Fruit fly (Drosophila melanogaster): ENCODE results near the gene shv.

Gene shv

DNA sequence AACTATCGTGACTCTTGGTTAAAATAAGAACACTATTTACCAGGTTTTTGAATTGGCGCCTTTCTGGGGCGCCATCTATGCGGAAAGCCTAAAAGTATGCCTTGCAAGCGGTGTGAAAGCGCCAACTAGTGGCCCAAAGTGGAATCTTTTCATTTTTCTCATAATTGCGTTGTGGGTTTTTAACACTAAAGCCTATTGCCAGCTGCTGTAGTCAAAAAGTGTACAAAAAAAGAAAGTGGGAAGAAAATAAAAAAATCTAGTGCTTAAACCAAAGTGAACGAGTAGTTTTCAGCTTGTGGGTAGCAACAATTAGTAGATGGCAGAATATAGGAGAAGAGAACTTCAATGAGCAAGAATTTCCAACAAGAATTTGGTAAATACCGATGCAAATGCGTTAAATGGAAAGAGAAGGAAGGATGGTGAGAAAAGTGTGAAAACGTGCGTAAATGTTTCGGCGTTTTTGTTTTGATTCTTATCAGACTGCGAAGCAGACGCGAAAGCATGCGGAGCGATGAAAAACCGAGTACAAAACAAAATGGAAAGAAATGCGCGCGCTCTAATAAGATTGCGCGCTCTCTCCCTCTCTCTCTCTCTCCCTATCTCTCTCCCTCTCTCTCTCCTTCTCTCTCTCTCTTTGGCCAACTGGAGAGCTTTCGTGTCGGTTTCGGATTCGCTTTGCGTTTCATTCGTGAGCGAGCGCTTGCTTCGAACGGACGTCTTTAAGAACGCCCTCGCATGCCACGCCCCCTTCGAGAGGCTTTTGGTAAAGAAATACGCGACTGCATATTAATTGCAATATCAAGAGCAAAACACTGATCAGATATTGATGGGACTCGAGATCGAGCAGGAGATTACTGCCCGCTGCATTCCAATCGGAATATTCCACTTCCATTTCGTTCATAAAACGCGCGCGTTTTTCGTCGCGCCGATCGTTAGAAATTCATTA is 37.5 kb downstream of the shv start (continued):
- TF ChIP-seq CG6163 (GFP tag; IDR thresholded peaks at IDR 0.05) = peak; percentile 78
- TF ChIP-seq Eip93F (GFP tag; optimal IDR thresholded peaks at IDR 0.05) = peak; percentile 25
- TF ChIP-seq CG31627 (GFP tag; optimal IDR thresholded peaks at IDR 0.05) = peak; percentile 83
- TF ChIP-seq Sox14 (GFP tag; optimal IDR thresholded peaks at IDR 0.05) = peak; percentile 54
- peak; percentile 45 for TF ChIP-seq Ets21C (GFP tag; optimal IDR thresholded peaks at IDR 0.05)
- TF ChIP-seq net (GFP tag; optimal IDR thresholded peaks at IDR 0.05) = peak; percentile 54
- 0 out of 2 replicates have a peak, but pooled peaks have one; percentile 68 for TF ChIP-seq CG15336 (GFP tag; IDR thresholded peaks at IDR 0.05)
- peak; percentile 55 for TF ChIP-seq CG6808 (GFP tag; optimal IDR thresholded peaks at IDR 0.05)
- peak; percentile 56 for TF ChIP-seq CG3032 (tag; optimal IDR thresholded peaks at IDR 0.05)
- TF ChIP-seq Hr38 (GFP tag; optimal IDR thresholded peaks at IDR 0.05) = no peak
- TF ChIP-seq acj6 (GFP tag; optimal IDR thresholded peaks at IDR 0.05) = no peak

DNA sequence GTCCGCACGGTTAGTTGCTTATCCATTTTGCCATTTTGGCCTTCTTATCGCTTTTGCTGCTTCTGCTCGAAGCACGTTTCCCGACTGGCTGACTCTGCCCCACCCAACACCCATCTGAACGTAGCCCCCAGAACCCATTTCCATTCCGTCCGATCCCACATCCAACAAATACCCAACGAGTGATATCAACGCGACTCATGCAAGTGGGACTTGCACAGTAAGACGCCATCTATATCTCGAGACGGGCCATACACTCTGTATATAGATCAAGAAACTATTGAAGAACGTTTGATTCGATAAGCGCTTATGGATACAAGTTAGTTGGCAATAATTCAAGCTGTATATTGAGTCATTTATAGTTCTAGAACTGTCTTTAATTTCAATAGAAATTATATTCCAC is 39.3 kb downstream of the shv start:
- no peak for TF ChIP-seq Smox (GFP tag; optimal IDR thresholded peaks at IDR 0.05)
- no peak for TF ChIP-seq Met (GFP tag; optimal IDR thresholded peaks at IDR 0.05)
- TF ChIP-seq topi (GFP tag; optimal IDR thresholded peaks at IDR 0.05) = no peak
- no peak for TF ChIP-seq CG11294 (GFP tag; IDR thresholded peaks at IDR 0.05)
- TF ChIP-seq CG11902 (GFP tag; optimal IDR thresholded peaks at IDR 0.05) = no peak
- no peak for TF ChIP-seq CG6792 (GFP tag; optimal IDR thresholded peaks at IDR 0.05)
- TF ChIP-seq achi (GFP tag; optimal IDR thresholded peaks at IDR 0.05) = no peak
- TF ChIP-seq CG11762 (GFP tag; optimal IDR thresholded peaks at IDR 0.05; ENCODE audit: insufficient read depth) = no peak

DNA sequence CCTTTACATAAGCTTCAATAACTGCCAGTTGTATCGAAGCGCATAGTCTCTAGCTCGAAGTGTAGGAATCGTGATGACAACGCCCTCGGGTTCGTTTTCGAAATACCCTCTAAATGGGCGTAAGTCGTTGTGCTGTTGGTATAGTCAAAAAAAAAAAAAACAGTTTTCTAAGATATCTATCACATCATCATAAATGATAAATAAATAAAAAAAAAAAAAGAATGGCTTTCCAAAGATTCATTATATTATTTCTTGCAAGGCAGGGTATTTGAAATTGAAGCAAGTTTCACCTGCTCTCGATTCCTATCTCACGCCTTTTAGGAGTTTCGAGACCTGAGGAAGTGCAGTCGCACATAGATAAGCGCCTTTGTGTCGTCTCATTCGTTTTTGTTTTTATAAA is 40.4 kb downstream of the shv start:
- TF ChIP-seq CG32006 (GFP tag; optimal IDR thresholded peaks at IDR 0.05) = peak; percentile 37
- TF ChIP-seq salr (GFP tag; optimal IDR thresholded peaks at IDR 0.05) = peak in 1 of 2 experiments; percentile 10
- peak; percentile 79 for TF ChIP-seq svp (GFP tag)
- peak; percentile 79 for TF ChIP-seq Eip78C (GFP tag)
- TF ChIP-seq spab (GFP tag; optimal IDR thresholded peaks at IDR 0.05) = no peak
- TF ChIP-seq acj6 (GFP tag; optimal IDR thresholded peaks at IDR 0.05) = peak; percentile 39
- TF ChIP-seq Sox102F (GFP tag; optimal IDR thresholded peaks at IDR 0.05) = peak; percentile 25
- no peak for TF ChIP-seq CG9139 (GFP tag; optimal IDR thresholded peaks at IDR 0.05)
- no peak for TF ChIP-seq CG16779 (tag; optimal IDR thresholded peaks at IDR 0.05)
- peak; percentile 11 for TF ChIP-seq Hr39 (GFP tag; optimal IDR thresholded peaks at IDR 0.05)
- TF ChIP-seq Blimp-1 (GFP tag; optimal IDR thresholded peaks at IDR 0.05) = no peak
- peak; percentile 48 for TF ChIP-seq topi (GFP tag; optimal IDR thresholded peaks at IDR 0.05)
- TF ChIP-seq vri (GFP tag; optimal IDR thresholded peaks at IDR 0.05) = peak; percentile 11
- TF ChIP-seq Ets96B (tag; optimal IDR thresholded peaks at IDR 0.05) = peak; percentile 17
- peak; percentile 18 for TF ChIP-seq Eip75B (GFP tag; optimal IDR thresholded peaks at IDR 0.05)
- TF ChIP-seq achi (GFP tag; optimal IDR thresholded peaks at IDR 0.05) = peak; percentile 35
- TF ChIP-seq CG6808 (GFP tag; optimal IDR thresholded peaks at IDR 0.05) = no peak
- peak; percentile 38; the same call in 2 of the 3 replicates for TF ChIP-seq CG8119 (GFP tag; IDR thresholded peaks at IDR 0.05)
- peak; percentile 40 for TF ChIP-seq Sox14 (GFP tag; optimal IDR thresholded peaks at IDR 0.05)
- peak; percentile 48 for TF ChIP-seq lz (GFP tag; optimal IDR thresholded peaks at IDR 0.05)
- TF ChIP-seq CG10669 (GFP tag; optimal IDR thresholded peaks at IDR 0.05) = no peak
- TF ChIP-seq fkh (GFP tag; optimal IDR thresholded peaks at IDR 0.05) = no peak
- peak; percentile 17 for TF ChIP-seq CG6792 (GFP tag; optimal IDR thresholded peaks at IDR 0.05)
- peak; percentile 38 for TF ChIP-seq CG10631 (GFP tag; optimal IDR thresholded peaks at IDR 0.05)
- TF ChIP-seq fd85E (GFP tag; optimal IDR thresholded peaks at IDR 0.05) = no peak
- TF ChIP-seq CG4318 (GFP tag; optimal IDR thresholded peaks at IDR 0.05) = peak; percentile 7
- TF ChIP-seq Gug (GFP tag; IDR thresholded peaks at IDR 0.05) = no peak
- TF ChIP-seq CG31627 (GFP tag; optimal IDR thresholded peaks at IDR 0.05) = peak; percentile 41
- TF ChIP-seq Smox (GFP tag; optimal IDR thresholded peaks at IDR 0.05) = peak; percentile 43
- peak; percentile 30 for TF ChIP-seq CG8632 (GFP tag; optimal IDR thresholded peaks at IDR 0.05)
- peak; percentile 31 for TF ChIP-seq Lpt (GFP tag; optimal IDR thresholded peaks at IDR 0.05)
- TF ChIP-seq CG15336 (GFP tag; IDR thresholded peaks at IDR 0.05) = peak; percentile 40; the same call in 1 of the 2 replicates
- peak; percentile 34 for TF ChIP-seq net (GFP tag; optimal IDR thresholded peaks at IDR 0.05)
- TF ChIP-seq Hr38 (GFP tag; optimal IDR thresholded peaks at IDR 0.05) = no peak
- TF ChIP-seq esn (GFP tag; optimal IDR thresholded peaks at IDR 0.05) = peak; percentile 66
- TF ChIP-seq Sox15 (GFP tag; optimal IDR thresholded peaks at IDR 0.05) = peak; percentile 26
- TF ChIP-seq Met (GFP tag; optimal IDR thresholded peaks at IDR 0.05) = peak; percentile 51
- TF ChIP-seq CG6163 (GFP tag; IDR thresholded peaks at IDR 0.05) = peak; percentile 48; the same call in 1 of the 3 replicates

Measured in whole organism, prepupa.